Fruit fly (Drosophila melanogaster) whole organism: ENCODE data around the gene mew.

Experiments
- CG8478 ChIP-seq: fragments of >200 bp; optimal IDR thresholded peaks from 2 replicates; lab custom pipeline; 2018; ENCODE audit warnings: inconsistent platforms
- pan ChIP-seq: fragments of >200 bp; optimal IDR thresholded peaks from 2 replicates; lab custom pipeline; 2017
- usp ChIP-seq: fragments of >200 bp; optimal IDR thresholded peaks from 2 replicates; lab custom pipeline; 2017; ENCODE audit warnings: missing biosample characterization, missing genetic modification characterization, mixed read lengths

- TF ChIP-seq usp (no peak), pan (lab: Kevin White, UChicago) (no peak), CG8478 (lab: Kevin White, UChicago) (no peak)
Measured at dm6 chrX:13220418-13220817, 37.9 kb downstream of the mew start.
